Worm (Caenorhabditis elegans) whole organism, L4 larva: ENCODE measurements around the gene basl-1.

Source experiments
- D1046.2 ChIP-seq: fragments of 200-800 bp; sonication (Bioruptor generic); IDR thresholded peaks from 2 replicates; pipeline ENCODE4 v1.3.6; 2022; ENCODE audit warnings: missing genetic modification characterization, missing compliant biosample characterization
- F26F4.8 ChIP-seq: fragments of 200-800 bp; sonication (Bioruptor generic); conservative IDR thresholded peaks from 2 replicates; pipeline ENCODE4 v1.3.6; 2022; ENCODE audit warnings: missing genetic modification characterization, missing compliant biosample characterization
- F37D6.2 ChIP-seq: sonication (generic microtip); optimal IDR thresholded peaks from 2 replicates; lab custom pipeline; 2016; ENCODE audit warnings: mild to moderate bottlenecking, missing genetic modification characterization, missing compliant biosample characterization
- T20F7.1 ChIP-seq: fragments of 200-800 bp; sonication (Bioruptor generic); optimal IDR thresholded peaks from 2 replicates; lab custom pipeline; 2018; ENCODE audit warnings: mild to moderate bottlenecking, missing genetic modification characterization, missing compliant biosample characterization
- T26A8.4 ChIP-seq: fragments of 200-800 bp; sonication (Bioruptor generic); IDR thresholded peaks from 2 replicates; pipeline ENCODE4 v1.3.6; 2022; ENCODE audit warnings: missing genetic modification characterization, missing compliant biosample characterization
- ZK337.2 ChIP-seq: fragments of 200-800 bp; sonication (Bioruptor generic); IDR thresholded peaks from 2 replicates; pipeline ENCODE4 v1.3.6; 2022; ENCODE audit warnings: missing genetic modification reagents, missing genetic modification characterization, missing compliant biosample characterization
- ZK546.5 ChIP-seq, 2 experiments: sonication (generic microtip); optimal IDR thresholded peaks; 2 replicates each; lab custom pipeline; 2017; ENCODE audit warnings: missing biosample characterization in 2 of 2, missing genetic modification characterization in 2 of 2
- aha-1 ChIP-seq: fragments of 150-350 bp; peaks from one replicate; lab custom pipeline; 2014; ENCODE audit warnings: missing biosample characterization, missing genetic modification characterization
- ceh-44 ChIP-seq: fragments of 200-800 bp; sonication (Bioruptor generic); IDR thresholded peaks from 2 replicates; pipeline ENCODE4 v1.3.6; 2022; ENCODE audit warnings: missing genetic modification reagents, missing genetic modification characterization, missing compliant biosample characterization
- ces-1 ChIP-seq: fragments of 150-350 bp; sonication (generic microtip); optimal IDR thresholded peaks from 4 replicates; lab custom pipeline; 2014; ENCODE audit warnings: missing biosample characterization, missing genetic modification reagents, missing genetic modification characterization
- daf-16 ChIP-seq, 3 experiments: sonication (generic microtip); optimal IDR thresholded peaks; 2 replicates each; lab custom pipeline; 2016 to 2017; ENCODE audit warnings: missing genetic modification characterization in 3 of 3, missing genetic modification reagents in 3 of 3, mild to moderate bottlenecking in 2 of 3, missing compliant biosample characterization in 2 of 3, missing biosample characterization in 1 of 3, moderate library complexity in 1 of 3
- daf-8 ChIP-seq: fragments of 200-800 bp; sonication (Bioruptor generic); IDR thresholded peaks from 2 replicates; pipeline ENCODE4 v1.3.6; 2022; ENCODE audit warnings: missing genetic modification characterization, missing compliant biosample characterization
- hlh-11 ChIP-seq: fragments of 200-800 bp; sonication (Bioruptor generic); optimal IDR thresholded peaks from 2 replicates; lab custom pipeline; 2018; ENCODE audit warnings: mild to moderate bottlenecking, missing genetic modification characterization, missing compliant biosample characterization
- hlh-30 ChIP-seq: sonication (generic microtip); optimal IDR thresholded peaks from 2 replicates; lab custom pipeline; 2017; ENCODE audit warnings: antibody characterized with exemption, mild to moderate bottlenecking, missing genetic modification characterization, missing compliant biosample characterization; ENCODE audit not compliant: insufficient read depth
- hmg-1.1 ChIP-seq: fragments of 200-800 bp; sonication (Bioruptor generic); IDR thresholded peaks from 2 replicates; pipeline ENCODE4 v1.3.6; 2022; ENCODE audit warnings: missing genetic modification reagents, missing genetic modification characterization, missing compliant biosample characterization
- lin-1 ChIP-seq: fragments of 200-800 bp; sonication (Bioruptor generic); IDR thresholded peaks from 2 replicates; pipeline ENCODE4 v1.3.6; 2022; ENCODE audit warnings: missing genetic modification reagents, missing genetic modification characterization, missing compliant biosample characterization
- lin-38 ChIP-seq: fragments of 200-800 bp; sonication (Bioruptor generic); IDR thresholded peaks from 2 replicates; pipeline ENCODE4 v1.3.6; 2022; ENCODE audit warnings: missing genetic modification reagents, missing genetic modification characterization, missing compliant biosample characterization
- lin-39 ChIP-seq: fragments of 150-350 bp; optimal IDR thresholded peaks from 2 replicates; lab custom pipeline; 2014; ENCODE audit warnings: missing biosample characterization, missing genetic modification reagents, missing genetic modification characterization
- lir-3 ChIP-seq: sonication (generic microtip); optimal IDR thresholded peaks from 2 replicates; lab custom pipeline; 2016; ENCODE audit warnings: mild to moderate bottlenecking, missing genetic modification characterization, missing compliant biosample characterization
- lsy-2 ChIP-seq, 2 experiments: fragments of 150-350 bp in 1 of 2; sonication (generic microtip) in 1 of 2; optimal IDR thresholded peaks; 2 replicates each; lab custom pipeline; 2014 to 2017; ENCODE audit warnings: missing biosample characterization in 2 of 2, missing genetic modification characterization in 2 of 2
- mdl-1 ChIP-seq, 2 experiments: fragments of 150-350 bp in 1 of 2; sonication (generic microtip) in 1 of 2; optimal IDR thresholded peaks; 2 replicates each; lab custom pipeline; 2014 to 2017; ENCODE audit warnings: missing biosample characterization in 2 of 2, missing genetic modification characterization in 2 of 2
- nhr-10 ChIP-seq: fragments of 150-350 bp; optimal IDR thresholded peaks from 2 replicates; lab custom pipeline; 2014; ENCODE audit warnings: missing biosample characterization, missing genetic modification characterization
- nhr-102 ChIP-seq: sonication (generic microtip); optimal IDR thresholded peaks from 2 replicates; lab custom pipeline; 2016; ENCODE audit warnings: mild to moderate bottlenecking, missing genetic modification characterization, moderate library complexity, missing compliant biosample characterization
- nhr-111 ChIP-seq: fragments of 200-800 bp; sonication (Bioruptor generic); optimal IDR thresholded peaks from 2 replicates; lab custom pipeline; 2018; ENCODE audit warnings: mild to moderate bottlenecking, missing genetic modification characterization, missing compliant biosample characterization
- nhr-237 ChIP-seq: sonication (generic microtip); optimal IDR thresholded peaks from 2 replicates; lab custom pipeline; 2017; ENCODE audit warnings: missing biosample characterization, missing genetic modification characterization
- nhr-41 ChIP-seq: fragments of 200-800 bp; sonication (Bioruptor generic); IDR thresholded peaks from 2 replicates; pipeline ENCODE4 v1.3.6; 2022; ENCODE audit warnings: missing genetic modification reagents, missing genetic modification characterization, missing compliant biosample characterization
- nhr-42 ChIP-seq: fragments of 200-800 bp; sonication (Bioruptor generic); IDR thresholded peaks from 2 replicates; pipeline ENCODE4 v1.3.6; 2022; ENCODE audit warnings: missing genetic modification characterization, missing compliant biosample characterization
- nhr-48 ChIP-seq: sonication (generic microtip); optimal IDR thresholded peaks from 2 replicates; lab custom pipeline; 2016; ENCODE audit warnings: mild to moderate bottlenecking, missing genetic modification characterization, missing compliant biosample characterization
- nhr-6 ChIP-seq: fragments of 150-350 bp; optimal IDR thresholded peaks from 2 replicates; lab custom pipeline; 2014; ENCODE audit warnings: missing biosample characterization, missing genetic modification characterization
- nhr-76 ChIP-seq: fragments of 150-350 bp; optimal IDR thresholded peaks from 2 replicates; lab custom pipeline; 2014; ENCODE audit warnings: missing biosample characterization, missing genetic modification characterization
- php-3 ChIP-seq: fragments of 200-800 bp; sonication (Bioruptor generic); IDR thresholded peaks from 2 replicates; pipeline ENCODE4 v1.3.6; 2022; ENCODE audit warnings: missing genetic modification reagents, missing genetic modification characterization, missing compliant biosample characterization
- pqm-1 ChIP-seq: sonication (generic microtip); optimal IDR thresholded peaks from 2 replicates; lab custom pipeline; 2017; ENCODE audit warnings: missing biosample characterization, missing genetic modification characterization
- rbr-2 ChIP-seq: sonication (generic microtip); optimal IDR thresholded peaks from 2 replicates; lab custom pipeline; 2016; ENCODE audit warnings: missing genotype, missing genetic modification characterization, missing compliant biosample characterization
- sdz-12 ChIP-seq: fragments of 200-800 bp; sonication (Bioruptor generic); optimal IDR thresholded peaks from 2 replicates; lab custom pipeline; 2018; ENCODE audit warnings: mild to moderate bottlenecking, missing genetic modification characterization, missing compliant biosample characterization
- skn-1 ChIP-seq: fragments of 150-350 bp; optimal IDR thresholded peaks from 2 replicates; lab custom pipeline; 2014; ENCODE audit warnings: missing biosample characterization, missing genetic modification characterization
- spr-1 ChIP-seq: sonication (generic microtip); optimal IDR thresholded peaks from 2 replicates; lab custom pipeline; 2016; ENCODE audit warnings: mild to moderate bottlenecking, missing genetic modification characterization, missing compliant biosample characterization
- tag-97 ChIP-seq: fragments of 200-800 bp; sonication (Bioruptor generic); IDR thresholded peaks from 2 replicates; pipeline ENCODE4 v1.3.6; 2022; ENCODE audit warnings: missing genetic modification characterization, missing compliant biosample characterization
- tra-1 ChIP-seq: fragments of 200-800 bp; sonication (Bioruptor generic); IDR thresholded peaks from 2 replicates; pipeline ENCODE4 v1.3.6; 2022; ENCODE audit warnings: missing genetic modification reagents, missing genetic modification characterization, missing compliant biosample characterization
- unc-130 ChIP-seq: sonication (generic microtip); optimal IDR thresholded peaks from 2 replicates; lab custom pipeline; 2016; ENCODE audit warnings: missing genetic modification reagents, missing genetic modification characterization, missing compliant biosample characterization
- unc-62 ChIP-seq, 3 experiments: fragments of 150-350 bp in 1 of 3; sonication (generic microtip); optimal IDR thresholded peaks in 2 of 3; peaks in 1 of 3; 1 replicate in 1 of 3; 2 replicates in 2 of 3; lab custom pipeline; 2014 to 2017; ENCODE audit warnings: missing biosample characterization in 3 of 3, missing genetic modification characterization in 3 of 3, missing genetic modification reagents in 3 of 3, missing genotype in 1 of 3
- zfp-2 ChIP-seq: sonication (generic microtip); optimal IDR thresholded peaks from 2 replicates; lab custom pipeline; 2016; ENCODE audit warnings: mild to moderate bottlenecking, missing genetic modification characterization, missing compliant biosample characterization
- zfp-3 ChIP-seq: fragments of 200-800 bp; sonication (Bioruptor generic); conservative IDR thresholded peaks from 2 replicates; pipeline ENCODE4 v1.3.6; 2022; ENCODE audit warnings: missing genetic modification reagents, missing genetic modification characterization, missing compliant biosample characterization
- zip-11 ChIP-seq: fragments of 200-800 bp; sonication (Bioruptor generic); IDR thresholded peaks from 2 replicates; pipeline ENCODE4 v1.3.6; 2022; ENCODE audit warnings: missing genetic modification characterization, missing compliant biosample characterization
- zip-2 ChIP-seq: fragments of 150-350 bp; optimal IDR thresholded peaks from 2 replicates; lab custom pipeline; 2014; ENCODE audit warnings: missing biosample characterization, missing genetic modification characterization
- ztf-11 ChIP-seq: fragments of 150-350 bp; optimal IDR thresholded peaks from 2 replicates; lab custom pipeline; 2014; ENCODE audit warnings: missing biosample characterization, missing genetic modification characterization
- ztf-7 ChIP-seq: fragments of 150-350 bp; optimal IDR thresholded peaks from 2 replicates; lab custom pipeline; 2014; ENCODE audit warnings: missing biosample characterization, missing genetic modification characterization

Gene basl-1

ce11 chrIII:5632426-5632976 is 17.8 kb downstream of the basl-1 start (continued):
- TF ChIP-seq rbr-2 (tag; lab: Kevin White, UChicago) = no peak
- TF ChIP-seq nhr-10 (tag; lab: Kevin White, UChicago) = no peak
- TF ChIP-seq, all 104 proteins: peak for 10

- TF ChIP-seq nhr-237 (no peak), zfp-2 (tag; lab: Kevin White, UChicago) (no peak), D1046.2 (GFP tag; lab: Robert Waterston, UW) (no peak), mdl-1 (tag; optimal IDR thresholded peaks at IDR 0.05; lab: Kevin White, UChicago) (no peak), unc-62 (GFP tag; optimal IDR thresholded peaks at IDR 0.05 in 1 of 2; lab: Kevin White, UChicago) (peak in 1 of 2 experiments; percentile 94), unc-62 (tag; optimal IDR thresholded peaks at IDR 0.05; lab: Kevin White, UChicago) (no peak), nhr-76 (tag; lab: Kevin White, UChicago) (no peak), F26F4.8 (GFP tag; lab: Robert Waterston, UW) (no peak), nhr-111 (GFP tag; lab: Kevin White, UChicago) (no peak), hlh-30 (tag; lab: Kevin White, UChicago) (peak; percentile 11), hmg-1.1 (GFP tag; lab: Robert Waterston, UW) (peak; percentile 39; the same call in 1 of the 2 replicates), lin-38 (GFP tag; lab: Robert Waterston, UW) (no peak), zfp-3 (GFP tag; lab: Robert Waterston, UW) (no peak), nhr-42 (no peak), pqm-1 (tag; lab: Kevin White, UChicago) (no peak), zip-2 (tag; lab: Kevin White, UChicago) (no peak), daf-8 (GFP tag; lab: Robert Waterston, UW) (no peak), nhr-102 (no peak), nhr-6 (tag; lab: Kevin White, UChicago) (no peak), ZK546.5 (tag; optimal IDR thresholded peaks at IDR 0.05; lab: Kevin White, UChicago) (no peak), ces-1 (no peak), lsy-2 (tag; optimal IDR thresholded peaks at IDR 0.05; lab: Kevin White, UChicago) (peak in 1 of 2 experiments; percentile 10), daf-16 (GFP tag; optimal IDR thresholded peaks at IDR 0.05; lab: Kevin White, UChicago) (peak in 1 of 2 experiments; percentile 9), daf-16 (tag; optimal IDR thresholded peaks at IDR 0.05; lab: Kevin White, UChicago) (no peak), ZK337.2 (GFP tag; lab: Robert Waterston, UW) (no peak), spr-1 (tag; lab: Kevin White, UChicago) (no peak), F37D6.2 (tag; lab: Kevin White, UChicago) (no peak), lin-1 (GFP tag; lab: Robert Waterston, UW) (no peak), rbr-2 (tag; lab: Kevin White, UChicago) (peak; percentile 5), lin-39 (tag; lab: Kevin White, UChicago) (no peak), T26A8.4 (GFP tag; lab: Robert Waterston, UW) (no peak), ztf-7 (no peak)
These were observed 19.8 kb downstream of the basl-1 start for ce11 chrIII:5634509-5634908.

- TF ChIP-seq nhr-48 (tag; lab: Kevin White, UChicago) (no peak), nhr-42 (no peak), zip-11 (GFP tag; lab: Robert Waterston, UW) (no peak), T20F7.1 (GFP tag; lab: Kevin White, UChicago) (no peak), lsy-2 (tag; optimal IDR thresholded peaks at IDR 0.05; lab: Kevin White, UChicago) (no peak), tag-97 (GFP tag; lab: Robert Waterston, UW) (no peak), lir-3 (tag; lab: Kevin White, UChicago) (no peak), sdz-12 (GFP tag; lab: Kevin White, UChicago) (no peak), ceh-44 (GFP tag; lab: Robert Waterston, UW) (no peak), nhr-41 (GFP tag; lab: Robert Waterston, UW) (no peak), D1046.2 (GFP tag; lab: Robert Waterston, UW) (no peak), aha-1 (tag; lab: Kevin White, UChicago) (no peak), zfp-2 (tag; lab: Kevin White, UChicago) (no peak), ztf-11 (tag; lab: Kevin White, UChicago) (no peak), tra-1 (GFP tag; lab: Robert Waterston, UW) (no peak), skn-1 (tag; lab: Kevin White, UChicago) (no peak), hlh-11 (no peak), unc-130 (GFP tag; lab: Kevin White, UChicago) (no peak), daf-8 (GFP tag; lab: Robert Waterston, UW) (no peak), php-3 (no peak)
- TF ChIP-seq, all 104 proteins: peak for 0
These were observed 20.4 kb downstream of the basl-1 start, which contains the start of gene ckk-1 for ce11 chrIII:5635179-5635578. ckk-1 (plus strand) TSS chrIII:5635479.
